Fruit fly (Drosophila melanogaster): ENCODE data around the gene CAH5.
A peak's percentile ranks its signal among the peaks of the same experiment; 100 is the strongest.

Gene CAH5

dm6 chr3R:31215830-31216229, 46.6 kb upstream of the CAH5 start, which contains the start of gene CG15561 (continued):
- TF ChIP-seq HmgD (GFP tag; optimal IDR thresholded peaks at IDR 0.05) (peak; percentile 0), al (GFP tag; IDR thresholded peaks at IDR 0.05) (no peak), run (tag; optimal IDR thresholded peaks at IDR 0.05) (no peak), CG16815 (GFP tag; optimal IDR thresholded peaks at IDR 0.05) (no peak), CG2712 (tag; optimal IDR thresholded peaks at IDR 0.05) (peak; percentile 58), CG7963 (GFP tag; IDR thresholded peaks at IDR 0.05; ENCODE audit: partially characterized antibody) (no peak), D (optimal IDR thresholded peaks at IDR 0.05) (no peak), D (GFP tag; optimal IDR thresholded peaks at IDR 0.05) (no peak), CG4360 (GFP tag; IDR thresholded peaks at IDR 0.05) (no peak), CG14667 (GFP tag; IDR thresholded peaks at IDR 0.05) (no peak), CG43689 (GFP tag; IDR thresholded peaks at IDR 0.05) (no peak), CG3838 (GFP tag; optimal IDR thresholded peaks at IDR 0.05) (no peak), sr (GFP tag; IDR thresholded peaks at IDR 0.05) (no peak), CG8765 (GFP tag; IDR thresholded peaks at IDR 0.05) (no peak), Tbp (GFP tag; optimal IDR thresholded peaks at IDR 0.05) (no peak), Dip3 (GFP tag; optimal IDR thresholded peaks at IDR 0.05) (no peak), CG8924 (tag; optimal IDR thresholded peaks at IDR 0.05) (peak; percentile 22), MTF-1 (GFP tag; optimal IDR thresholded peaks at IDR 0.05; ENCODE audit: borderline replicate concordance) (peak; percentile 69), gt (GFP tag; IDR thresholded peaks at IDR 0.05) (no peak), seq (GFP tag; IDR thresholded peaks at IDR 0.05) (no peak), unc-4 (GFP tag; IDR thresholded peaks at IDR 0.05; ENCODE audit: partially characterized antibody) (no peak), CG8089 (GFP tag; optimal IDR thresholded peaks at IDR 0.05) (peak; percentile 29), gcm2 (GFP tag; optimal IDR thresholded peaks at IDR 0.05) (no peak), CG10321 (GFP tag; IDR thresholded peaks at IDR 0.05) (no peak), eve (GFP tag; optimal IDR thresholded peaks at IDR 0.05) (no peak), ind (GFP tag; optimal IDR thresholded peaks at IDR 0.05) (no peak), CG42726 (GFP tag; IDR thresholded peaks at IDR 0.05; ENCODE audit: partially characterized antibody) (no peak), bsh (GFP tag; optimal IDR thresholded peaks at IDR 0.05) (no peak), ase (GFP tag; IDR thresholded peaks at IDR 0.05) (no peak), knrl (GFP tag; IDR thresholded peaks at IDR 0.05; ENCODE audit: partially characterized antibody) (no peak), CG18262 (tag; optimal IDR thresholded peaks at IDR 0.05) (no peak), CTCF (GFP tag; optimal IDR thresholded peaks at IDR 0.05) (peak; percentile 48), CG14014 (GFP tag; IDR thresholded peaks at IDR 0.05) (no peak), dimm (GFP tag; IDR thresholded peaks at IDR 0.05) (no peak), klu (GFP tag; IDR thresholded peaks at IDR 0.05) (no peak), CG1602 (GFP tag; optimal IDR thresholded peaks at IDR 0.05) (no peak), Oaz (GFP tag; IDR thresholded peaks at IDR 0.05) (no peak), CG11560 (tag; IDR thresholded peaks at IDR 0.05) (no peak), Kr (GFP tag; optimal IDR thresholded peaks at IDR 0.05) (no peak), ttk (GFP tag; IDR thresholded peaks at IDR 0.05) (no peak), Deaf1 (tag; optimal IDR thresholded peaks at IDR 0.05) (no peak), Bgb (GFP tag; IDR thresholded peaks at IDR 0.05; ENCODE audit: partially characterized antibody) (no peak), CG6683 (GFP tag; optimal IDR thresholded peaks at IDR 0.05) (no peak), CG6175 (GFP tag; IDR thresholded peaks at IDR 0.05) (no peak), ERR (GFP tag; optimal IDR thresholded peaks at IDR 0.05) (no peak), Rfx (GFP tag; IDR thresholded peaks at IDR 0.05) (no peak), CG10543 (GFP tag; optimal IDR thresholded peaks at IDR 0.05) (peak; percentile 52), CG14050 (GFP tag; IDR thresholded peaks at IDR 0.05) (no peak), gsb (GFP tag; IDR thresholded peaks at IDR 0.05) (no peak), pnt (GFP tag; optimal IDR thresholded peaks at IDR 0.05) (no peak), CG13123 (GFP tag; optimal IDR thresholded peaks at IDR 0.05) (no peak), CG6813 (GFP tag; optimal IDR thresholded peaks at IDR 0.05) (no peak), CG12299 (tag; optimal IDR thresholded peaks at IDR 0.05) (no peak), Poxn (GFP tag; IDR thresholded peaks at IDR 0.05) (no peak)
